Fruit fly (Drosophila melanogaster) whole organism, prepupa: ENCODE results near the gene Tango10.

Experiments
- Blimp-1 ChIP-seq: fragments of 200-800 bp; sonication (Bioruptor generic); optimal IDR thresholded peaks from 3 replicates; lab custom pipeline; 2017; ENCODE audit warnings: missing biosample characterization, missing genetic modification characterization, mild to moderate bottlenecking, moderate library complexity, missing genetic modification reagents
- CG10669 ChIP-seq: fragments of 200-800 bp; sonication (Bioruptor generic); optimal IDR thresholded peaks from 3 replicates; lab custom pipeline; 2018; ENCODE audit warnings: missing biosample characterization, mild to moderate bottlenecking, missing genetic modification characterization, moderate library complexity
- CG11294 ChIP-seq: fragments of 200-800 bp; sonication (Bioruptor generic); IDR thresholded peaks from 2 replicates; pipeline ENCODE4 v1.3.6; 2022; ENCODE audit warnings: missing biosample characterization, missing genetic modification characterization
- CG11762 ChIP-seq: fragments of 200-800 bp; sonication (Bioruptor generic); optimal IDR thresholded peaks from 3 replicates; lab custom pipeline; 2016; ENCODE audit warnings: missing biosample characterization, missing genetic modification characterization; ENCODE audit not compliant: insufficient read depth
- CG15336 ChIP-seq: fragments of 200-800 bp; sonication (Bioruptor generic); IDR thresholded peaks from 2 replicates; pipeline ENCODE4 v1.3.6; 2022; ENCODE audit warnings: missing biosample characterization, missing genetic modification characterization
- CG1621 ChIP-seq: fragments of 200-800 bp; sonication (Bioruptor generic); optimal IDR thresholded peaks from 3 replicates; lab custom pipeline; 2018; ENCODE audit warnings: missing biosample characterization, mild to moderate bottlenecking, missing genetic modification characterization
- CG32006 ChIP-seq: fragments of 200-800 bp; sonication (Bioruptor generic); optimal IDR thresholded peaks from 3 replicates; lab custom pipeline; 2017; ENCODE audit warnings: missing biosample characterization, mild to moderate bottlenecking, missing genetic modification characterization
- CG6163 ChIP-seq: fragments of 200-800 bp; sonication (Bioruptor generic); IDR thresholded peaks from 3 replicates; pipeline ENCODE4 v1.3.6; 2022; ENCODE audit warnings: missing biosample characterization, missing genetic modification characterization
- CG6808 ChIP-seq: fragments of 200-800 bp; sonication (Bioruptor generic); optimal IDR thresholded peaks from 3 replicates; lab custom pipeline; 2017; ENCODE audit warnings: missing biosample characterization, missing genetic modification characterization, mild to moderate bottlenecking, moderate library complexity, missing genetic modification reagents
- CG8319 ChIP-seq: fragments of 200-800 bp; sonication (Bioruptor generic); optimal IDR thresholded peaks from 3 replicates; lab custom pipeline; 2016; ENCODE audit warnings: missing biosample characterization, missing genetic modification characterization
- Eip75B ChIP-seq: fragments of 200-800 bp; sonication (Bioruptor generic); optimal IDR thresholded peaks from 3 replicates; lab custom pipeline; 2016; ENCODE audit warnings: missing biosample characterization, missing genetic modification characterization
- Eip78C ChIP-seq: fragments of 200-800 bp; sonication (Bioruptor generic); peaks from one replicate; lab custom pipeline; 2016; ENCODE audit warnings: missing biosample characterization, missing genetic modification characterization
- Eip93F ChIP-seq: fragments of 200-800 bp; sonication (Bioruptor generic); optimal IDR thresholded peaks from 2 replicates; lab custom pipeline; 2016; ENCODE audit warnings: missing biosample characterization, mild to moderate bottlenecking, missing genetic modification characterization
- Ets21C ChIP-seq: fragments of 200-800 bp; sonication (Bioruptor generic); optimal IDR thresholded peaks from 3 replicates; lab custom pipeline; 2016; ENCODE audit warnings: missing biosample characterization, missing genetic modification characterization
- Hr38 ChIP-seq: sonication (Bioruptor generic); optimal IDR thresholded peaks from 2 replicates; lab custom pipeline; 2016; ENCODE audit warnings: missing biosample characterization, missing genetic modification characterization
- Hr39 ChIP-seq: fragments of 200-800 bp; sonication (Bioruptor generic); optimal IDR thresholded peaks from 2 replicates; lab custom pipeline; 2016; ENCODE audit warnings: missing biosample characterization, missing genetic modification characterization
- OdsH ChIP-seq: fragments of 200-800 bp; sonication (Bioruptor generic); optimal IDR thresholded peaks from 3 replicates; lab custom pipeline; 2016; ENCODE audit warnings: missing biosample characterization, missing genetic modification characterization
- Smox ChIP-seq: fragments of 200-800 bp; sonication (Bioruptor generic); optimal IDR thresholded peaks from 3 replicates; lab custom pipeline; 2016; ENCODE audit warnings: missing biosample characterization, missing genetic modification characterization
- Sox14 ChIP-seq: fragments of 200-800 bp; sonication (Bioruptor generic); optimal IDR thresholded peaks from 3 replicates; lab custom pipeline; 2016; ENCODE audit warnings: missing biosample characterization, missing genetic modification characterization
- achi ChIP-seq: fragments of 200-800 bp; sonication (Bioruptor generic); optimal IDR thresholded peaks from 3 replicates; lab custom pipeline; 2016; ENCODE audit warnings: missing biosample characterization, missing genetic modification characterization
- acj6 ChIP-seq: fragments of 200-800 bp; sonication (Bioruptor generic); optimal IDR thresholded peaks from 3 replicates; lab custom pipeline; 2016; ENCODE audit warnings: missing biosample characterization, missing genetic modification characterization
- dac ChIP-seq: fragments of 200-800 bp; sonication (Bioruptor generic); optimal IDR thresholded peaks from 2 replicates; lab custom pipeline; 2017; ENCODE audit warnings: missing biosample characterization, mild to moderate bottlenecking, missing genetic modification characterization
- dsx ChIP-seq: fragments of 200-800 bp; optimal IDR thresholded peaks from 3 replicates; lab custom pipeline; 2019; ENCODE audit warnings: missing biosample characterization, mild to moderate bottlenecking, missing genetic modification characterization, moderate library complexity; ENCODE audit not compliant: poor library complexity, severe bottlenecking
- fd59A ChIP-seq: fragments of 200-800 bp; sonication (Bioruptor generic); optimal IDR thresholded peaks from 2 replicates; lab custom pipeline; 2017; ENCODE audit warnings: missing biosample characterization, mild to moderate bottlenecking, missing genetic modification characterization, missing genetic modification reagents
- fd85E ChIP-seq: fragments of 200-800 bp; sonication (Bioruptor generic); optimal IDR thresholded peaks from 3 replicates; lab custom pipeline; 2016; ENCODE audit warnings: missing biosample characterization, missing genetic modification characterization
- net ChIP-seq: fragments of 200-800 bp; sonication (Bioruptor generic); optimal IDR thresholded peaks from 3 replicates; lab custom pipeline; 2016; ENCODE audit warnings: missing biosample characterization, missing genetic modification characterization
- pdm3 ChIP-seq: fragments of 200-800 bp; sonication (Bioruptor generic); optimal IDR thresholded peaks from 3 replicates; lab custom pipeline; 2016; ENCODE audit warnings: missing biosample characterization, missing genetic modification characterization
- ss ChIP-seq, 2 experiments: fragments of 200-800 bp; sonication (Bioruptor generic); optimal IDR thresholded peaks; 2 replicates in 1 of 2; 3 replicates in 1 of 2; lab custom pipeline; 2017 to 2018; ENCODE audit warnings: mild to moderate bottlenecking in 2 of 2, missing biosample characterization in 2 of 2, missing genetic modification characterization in 2 of 2, moderate library complexity in 1 of 2
- svp ChIP-seq: fragments of 200-800 bp; sonication (Bioruptor generic); peaks from one replicate; lab custom pipeline; 2016; ENCODE audit warnings: missing biosample characterization, missing genetic modification characterization
- topi ChIP-seq: fragments of 200-800 bp; sonication (Bioruptor generic); optimal IDR thresholded peaks from 3 replicates; lab custom pipeline; 2016; ENCODE audit warnings: missing biosample characterization, missing genetic modification characterization

The Tango10 gene

DNA sequence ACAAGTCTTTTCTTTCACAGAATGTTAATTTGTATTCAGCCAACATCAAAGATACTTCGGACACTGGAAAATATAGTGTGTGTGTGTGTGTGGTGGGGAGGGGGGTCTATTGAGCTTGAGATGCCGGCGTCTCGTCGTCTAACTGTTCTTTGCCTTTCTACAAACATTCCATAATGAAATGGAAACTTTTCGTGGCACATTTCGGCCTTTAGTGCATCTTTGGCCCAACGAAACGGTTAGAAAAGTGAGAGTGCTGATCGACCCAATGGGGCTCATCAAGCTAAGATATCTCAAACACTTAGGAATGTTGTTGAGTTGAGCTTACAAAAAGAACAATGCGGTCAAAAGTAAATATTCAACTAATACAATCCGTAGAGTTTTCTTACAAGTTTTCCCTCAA is 36.8 kb downstream of the Tango10 start:
- TF ChIP-seq ss (GFP tag; optimal IDR thresholded peaks at IDR 0.05; lab: Kevin White, UChicago) = no peak
- no peak for TF ChIP-seq Eip93F (GFP tag; lab: Kevin White, UChicago)
- no peak for TF ChIP-seq CG10669
- no peak for TF ChIP-seq CG6808 (GFP tag; lab: Kevin White, UChicago)
- TF ChIP-seq svp (GFP tag; lab: Kevin White, UChicago) = no peak
- TF ChIP-seq CG1621 (tag; lab: Kevin White, UChicago) = no peak
- TF ChIP-seq net = no peak
- TF ChIP-seq fd59A (GFP tag; lab: Kevin White, UChicago) = no peak
- no peak for TF ChIP-seq CG11294 (GFP tag; lab: Robert Waterston, UW)

DNA sequence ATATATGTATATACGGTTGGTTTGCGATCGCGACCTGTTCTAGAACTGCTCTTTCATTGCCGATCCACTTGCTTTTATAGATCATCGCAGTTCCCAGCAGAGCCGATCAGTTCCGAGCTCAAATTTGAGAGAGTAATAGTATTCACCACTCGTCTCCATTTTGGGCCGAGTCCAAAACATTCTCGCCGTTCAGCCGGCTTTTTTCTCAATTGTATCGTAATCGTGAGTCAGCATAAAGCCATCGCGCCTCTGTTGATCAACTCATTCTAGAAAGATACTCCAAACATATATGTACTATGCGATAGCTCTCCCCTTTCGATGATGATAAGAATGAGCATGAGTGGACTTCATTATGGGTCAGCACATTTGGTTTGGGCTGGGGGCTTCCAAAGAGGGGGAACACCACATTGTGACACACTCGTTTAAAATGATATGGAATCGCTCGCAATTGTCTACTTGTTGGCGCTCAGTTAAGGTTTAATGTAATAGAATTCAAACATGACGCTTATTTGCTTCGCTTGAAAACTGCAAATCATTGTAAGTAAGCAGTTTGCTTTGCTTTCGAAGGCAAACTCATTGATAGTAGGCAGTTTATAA is 44.6 kb downstream of the Tango10 start, which contains the start of gene CG9360:
Gene CG9360 (minus strand): TSS at position 51 of the 597 bp plus-strand sequence.
- TF ChIP-seq Sox14 (GFP tag; lab: Kevin White, UChicago) = no peak
- TF ChIP-seq Ets21C = no peak
- no peak for TF ChIP-seq fd59A (GFP tag; lab: Kevin White, UChicago)
- TF ChIP-seq Blimp-1 (GFP tag; lab: Kevin White, UChicago) = no peak
- no peak for TF ChIP-seq CG11294 (GFP tag; lab: Robert Waterston, UW)
- no peak for TF ChIP-seq dac (GFP tag; lab: Kevin White, UChicago)
- no peak for TF ChIP-seq Hr38 (GFP tag; lab: Kevin White, UChicago)
- TF ChIP-seq CG6808 (GFP tag; lab: Kevin White, UChicago) = no peak
- no peak for TF ChIP-seq CG6163 (GFP tag; lab: Robert Waterston, UW)
- TF ChIP-seq pdm3 (GFP tag; lab: Kevin White, UChicago) = no peak
- no peak for TF ChIP-seq fd85E (GFP tag; lab: Kevin White, UChicago)
- TF ChIP-seq CG15336 (GFP tag; lab: Robert Waterston, UW) = no peak
- TF ChIP-seq CG32006 (GFP tag; lab: Kevin White, UChicago) = no peak
- no peak for TF ChIP-seq CG11762 (GFP tag; lab: Kevin White, UChicago)

DNA sequence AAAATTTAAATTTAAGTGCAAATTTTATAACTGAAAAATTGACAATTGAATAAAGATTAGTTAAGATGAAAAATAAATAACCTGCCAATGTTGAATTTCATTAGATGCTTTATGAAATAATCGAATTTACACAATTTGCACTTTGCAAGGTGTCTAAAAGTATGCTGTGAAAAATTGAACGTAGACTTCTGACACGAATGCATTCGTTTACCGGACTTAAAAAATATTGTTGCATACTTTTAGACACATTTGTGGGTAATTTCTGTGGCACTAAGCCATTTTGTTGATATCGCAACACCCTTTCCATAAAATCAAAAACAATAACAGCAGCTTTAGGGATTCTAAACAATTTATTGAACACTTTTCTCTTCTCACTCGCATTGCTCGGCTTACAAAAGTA is 49.4 kb downstream of the Tango10 start:
- TF ChIP-seq Hr39 (GFP tag; lab: Kevin White, UChicago) = no peak
- no peak for TF ChIP-seq Eip75B
- TF ChIP-seq CG8319 (GFP tag; lab: Kevin White, UChicago) = no peak
- no peak for TF ChIP-seq achi (GFP tag; lab: Kevin White, UChicago)
- no peak for TF ChIP-seq OdsH (GFP tag; lab: Kevin White, UChicago)
- no peak for TF ChIP-seq topi (GFP tag; lab: Kevin White, UChicago)
- TF ChIP-seq Smox (GFP tag; lab: Kevin White, UChicago) = no peak
- no peak for TF ChIP-seq CG10669
- no peak for TF ChIP-seq Eip78C (GFP tag; lab: Kevin White, UChicago)
- no peak for TF ChIP-seq CG6808 (GFP tag; lab: Kevin White, UChicago)
- TF ChIP-seq CG32006 (GFP tag; lab: Kevin White, UChicago) = no peak
- no peak for TF ChIP-seq acj6
- TF ChIP-seq CG1621 (tag; lab: Kevin White, UChicago) = no peak
- no peak for TF ChIP-seq dsx
- TF ChIP-seq, all 60 proteins: peak for 0
